Worm (Caenorhabditis elegans) whole organism, dauer: ENCODE data around the gene ifa-4.

ENCODE experiments used
- unc-62 ChIP-seq: sonication (generic microtip); optimal IDR thresholded peaks from 2 replicates; lab custom pipeline; 2017; ENCODE audit warnings: missing biosample characterization, missing genetic modification reagents, missing genetic modification characterization

ifa-4 gene

ce11 chrX:4865798-4866197 is 50.0 kb downstream of the ifa-4 start, which contains the start of gene ntc-1:
Gene ntc-1, plus strand, starts transcription at chrX:4866098.
- no peak for TF ChIP-seq unc-62 (GFP tag; lab: Kevin White, UChicago)

- TF ChIP-seq unc-62 (GFP tag; lab: Kevin White, UChicago): no peak
Observed at ce11 chrX:4864214-4864613, 51.6 kb downstream of the ifa-4 start.
